Worm (Caenorhabditis elegans): ENCODE results near the gene F07G11.1.

F07G11.1 gene

ce11 chrV:7353602-7354001, 46.4 kb downstream of the F07G11.1 start:
- no peak for TF ChIP-seq nhr-11 (tag; optimal IDR thresholded peaks at IDR 0.05)
- TF ChIP-seq nhr-67 (tag; optimal IDR thresholded peaks at IDR 0.05) = no peak
- no peak for TF ChIP-seq ztf-11 (tag; optimal IDR thresholded peaks at IDR 0.05)
- no peak for TF ChIP-seq pha-4 (tag; optimal IDR thresholded peaks at IDR 0.05)
- TF ChIP-seq pqm-1 (tag; optimal IDR thresholded peaks at IDR 0.05) = no peak
- no peak for TF ChIP-seq daf-12 (tag; optimal IDR thresholded peaks at IDR 0.05)
- TF ChIP-seq lsy-12 (tag; optimal IDR thresholded peaks at IDR 0.05) = no peak
- TF ChIP-seq sea-2 (GFP tag; optimal IDR thresholded peaks at IDR 0.05) = no peak
- TF ChIP-seq unc-39 (tag; optimal IDR thresholded peaks at IDR 0.05) = no peak
- TF ChIP-seq ceh-82 (tag; optimal IDR thresholded peaks at IDR 0.05) = no peak
- no peak for TF ChIP-seq ceh-9 (tag; optimal IDR thresholded peaks at IDR 0.05)
- no peak for TF ChIP-seq nhr-25 (tag; optimal IDR thresholded peaks at IDR 0.05)
- no peak for TF ChIP-seq lin-15B (tag; optimal IDR thresholded peaks at IDR 0.05)
- no peak for TF ChIP-seq fkh-2 (tag; optimal IDR thresholded peaks at IDR 0.05)
- TF ChIP-seq aly-2 (tag; optimal IDR thresholded peaks at IDR 0.05) = no peak
- no peak for TF ChIP-seq nhr-23 (tag; optimal IDR thresholded peaks at IDR 0.05)
- no peak for TF ChIP-seq elt-2 (tag; optimal IDR thresholded peaks at IDR 0.05)
- no peak for TF ChIP-seq ZK546.5 (tag; optimal IDR thresholded peaks at IDR 0.05)
- no peak for TF ChIP-seq egl-27 (tag; optimal IDR thresholded peaks at IDR 0.05)
- no peak for TF ChIP-seq nhr-12 (tag; optimal IDR thresholded peaks at IDR 0.05)

- TF ChIP-seq nhr-77 (tag; optimal IDR thresholded peaks at IDR 0.05) (no peak), elt-1 (tag; optimal IDR thresholded peaks at IDR 0.05) (no peak), jun-1 (tag; optimal IDR thresholded peaks at IDR 0.05) (no peak), lin-39 (tag; optimal IDR thresholded peaks at IDR 0.05) (no peak), nhr-67 (tag; optimal IDR thresholded peaks at IDR 0.05) (no peak), pha-4 (tag; optimal IDR thresholded peaks at IDR 0.05) (no peak), unc-39 (tag; optimal IDR thresholded peaks at IDR 0.05) (no peak)
Measured at ce11 chrV:7355464-7355863, 48.3 kb downstream of the F07G11.1 start, which contains the start of gene tag-293. Gene tag-293 (minus strand): TSS chrV:7355564.

- TF ChIP-seq ZK546.5 (tag; optimal IDR thresholded peaks at IDR 0.05) (no peak), elt-1 (tag; optimal IDR thresholded peaks at IDR 0.05) (no peak), egl-5 (tag; optimal IDR thresholded peaks at IDR 0.05) (no peak), daf-12 (tag; optimal IDR thresholded peaks at IDR 0.05) (no peak), R02D3.7 (tag; optimal IDR thresholded peaks at IDR 0.05) (no peak), aly-2 (tag; optimal IDR thresholded peaks at IDR 0.05) (no peak), ceh-9 (tag; optimal IDR thresholded peaks at IDR 0.05) (no peak), pqm-1 (tag; optimal IDR thresholded peaks at IDR 0.05) (no peak), nfya-1 (tag; optimal IDR thresholded peaks at IDR 0.05; ENCODE audit: insufficient read depth) (no peak), fkh-2 (tag; optimal IDR thresholded peaks at IDR 0.05) (no peak), tbx-2 (tag; optimal IDR thresholded peaks at IDR 0.05) (no peak)
Measured at ce11 chrV:7356684-7357083, 49.5 kb downstream of the F07G11.1 start, which contains the start of gene C03G6.21. Gene C03G6.21 (minus strand): TSS chrV:7356784.

- TF ChIP-seq mdl-1 (tag; optimal IDR thresholded peaks at IDR 0.05) (no peak), tbx-2 (tag; optimal IDR thresholded peaks at IDR 0.05) (no peak), ceh-28 (tag; optimal IDR thresholded peaks at IDR 0.05) (no peak), ztf-11 (tag; optimal IDR thresholded peaks at IDR 0.05) (no peak), nhr-237 (tag; optimal IDR thresholded peaks at IDR 0.05) (no peak), lin-39 (tag; optimal IDR thresholded peaks at IDR 0.05) (no peak), fkh-10 (GFP tag; optimal IDR thresholded peaks at IDR 0.05) (no peak), nhr-77 (tag; optimal IDR thresholded peaks at IDR 0.05) (no peak), fos-1 (tag; optimal IDR thresholded peaks at IDR 0.05) (no peak), snpc-4 (tag; optimal IDR thresholded peaks at IDR 0.05) (no peak), daf-12 (tag; optimal IDR thresholded peaks at IDR 0.05) (no peak), nhr-43 (tag; optimal IDR thresholded peaks at IDR 0.05; ENCODE audit: poor library complexity, severe bottlenecking) (no peak)
Measured at ce11 chrV:7357132-7357531, 49.9 kb downstream of the F07G11.1 start, which contains the start of gene C03G6.6. Gene C03G6.6 (plus strand): TSS chrV:7357432.
